Fruit fly (Drosophila melanogaster): ENCODE data around the gene Sgs3.

The Sgs3 gene

dm6 chr3L:11540330-11540702 is 28.3 kb downstream of the Sgs3 start (continued):
- no peak for TF ChIP-seq tx (GFP tag; optimal IDR thresholded peaks at IDR 0.05)
- TF ChIP-seq CG5953 (GFP tag; IDR thresholded peaks at IDR 0.05), result no peak
- no peak for TF ChIP-seq hkb (optimal IDR thresholded peaks at IDR 0.05)
- no peak for TF ChIP-seq hkb (GFP tag; IDR thresholded peaks at IDR 0.05)
- no peak for TF ChIP-seq pb (GFP tag; optimal IDR thresholded peaks at IDR 0.05)
- TF ChIP-seq tio (GFP tag; optimal IDR thresholded peaks at IDR 0.05), result no peak
- no peak for TF ChIP-seq dpn (GFP tag; optimal IDR thresholded peaks at IDR 0.05)
- no peak for TF ChIP-seq CG18476 (GFP tag; optimal IDR thresholded peaks at IDR 0.05)
- TF ChIP-seq zfh1 (GFP tag; IDR thresholded peaks at IDR 0.05), result no peak
- no peak for TF ChIP-seq grn (GFP tag; optimal IDR thresholded peaks at IDR 0.05)
- peak; percentile 42 for TF ChIP-seq CG6813 (GFP tag; optimal IDR thresholded peaks at IDR 0.05)
- TF ChIP-seq Chrac-16 (GFP tag; optimal IDR thresholded peaks at IDR 0.05), result no peak
- TF ChIP-seq lbe (GFP tag; optimal IDR thresholded peaks at IDR 0.05), result no peak
- TF ChIP-seq slp2 (GFP tag; optimal IDR thresholded peaks at IDR 0.05), result no peak
- no peak for TF ChIP-seq CG2120 (GFP tag; optimal IDR thresholded peaks at IDR 0.05)
- no peak for TF ChIP-seq rib (GFP tag; IDR thresholded peaks at IDR 0.05)
- no peak for TF ChIP-seq Antp (GFP tag; optimal IDR thresholded peaks at IDR 0.05)
- TF ChIP-seq ssp (GFP tag; IDR thresholded peaks at IDR 0.05), result no peak
- TF ChIP-seq CG1792 (GFP tag; optimal IDR thresholded peaks at IDR 0.05), result no peak
- no peak for TF ChIP-seq CG10366 (GFP tag; IDR thresholded peaks at IDR 0.05)
- TF ChIP-seq sens (GFP tag), result peak; percentile 24
- no peak for TF ChIP-seq Camta (GFP tag; optimal IDR thresholded peaks at IDR 0.05)
- no peak for TF ChIP-seq trem (tag; optimal IDR thresholded peaks at IDR 0.05)
- no peak for TF ChIP-seq ato (GFP tag; IDR thresholded peaks at IDR 0.05; ENCODE audit: partially characterized antibody)
- TF ChIP-seq ERR (GFP tag; optimal IDR thresholded peaks at IDR 0.05), result no peak
- TF ChIP-seq Lpt (GFP tag; optimal IDR thresholded peaks at IDR 0.05), result no peak
- TF ChIP-seq CG9215 (GFP tag; IDR thresholded peaks at IDR 0.05), result no peak
- TF ChIP-seq ewg (GFP tag; optimal IDR thresholded peaks at IDR 0.05), result no peak
- TF ChIP-seq tin (GFP tag; optimal IDR thresholded peaks at IDR 0.05), result no peak
- no peak for TF ChIP-seq sr (GFP tag; IDR thresholded peaks at IDR 0.05)
- TF ChIP-seq CG31388 (GFP tag; optimal IDR thresholded peaks at IDR 0.05), result no peak
- TF ChIP-seq croc (GFP tag; conservative IDR thresholded peaks at IDR 0.05), result no peak
- TF ChIP-seq E2f1 (GFP tag; IDR thresholded peaks at IDR 0.05), result no peak
- peak; percentile 5 for TF ChIP-seq CG10654 (GFP tag; optimal IDR thresholded peaks at IDR 0.05)
- peak; percentile 8 for TF ChIP-seq CHES-1-like (GFP tag; optimal IDR thresholded peaks at IDR 0.05)
- no peak for TF ChIP-seq Dip3 (GFP tag; optimal IDR thresholded peaks at IDR 0.05)
- no peak for TF ChIP-seq CG3163 (GFP tag; optimal IDR thresholded peaks at IDR 0.05)
- TF ChIP-seq slbo (GFP tag; IDR thresholded peaks at IDR 0.05), result no peak
- no peak for TF ChIP-seq Drgx (GFP tag; IDR thresholded peaks at IDR 0.05)
- peak; percentile 58 for TF ChIP-seq odd (GFP tag; optimal IDR thresholded peaks at IDR 0.05)
- no peak for TF ChIP-seq Atf-2 (GFP tag; optimal IDR thresholded peaks at IDR 0.05)
- TF ChIP-seq Kr (GFP tag; optimal IDR thresholded peaks at IDR 0.05), result no peak
- TF ChIP-seq maf-S (GFP tag; optimal IDR thresholded peaks at IDR 0.05), result no peak
- no peak for TF ChIP-seq CG12391 (tag; optimal IDR thresholded peaks at IDR 0.05)
- no peak for TF ChIP-seq NFAT (GFP tag; IDR thresholded peaks at IDR 0.05)
- no peak for TF ChIP-seq cato (GFP tag; optimal IDR thresholded peaks at IDR 0.05; ENCODE audit: borderline replicate concordance)
- TF ChIP-seq dmrt11E (tag; optimal IDR thresholded peaks at IDR 0.05), result peak; percentile 40
- peak; percentile 13 for TF ChIP-seq btn (GFP tag; optimal IDR thresholded peaks at IDR 0.05)
- no peak for TF ChIP-seq CG3726 (GFP tag; IDR thresholded peaks at IDR 0.05)
- 0 out of 2 replicates have a peak, but pooled peaks have one; percentile 38 for TF ChIP-seq ara (GFP tag; IDR thresholded peaks at IDR 0.05)
- no peak for TF ChIP-seq slou (GFP tag; optimal IDR thresholded peaks at IDR 0.05)
- TF ChIP-seq CG13624 (GFP tag; optimal IDR thresholded peaks at IDR 0.05), result no peak
- TF ChIP-seq sim (GFP tag; IDR thresholded peaks at IDR 0.05), result no peak
- no peak for TF ChIP-seq CG13775 (GFP tag; optimal IDR thresholded peaks at IDR 0.05)
- no peak for TF ChIP-seq CG9932 (GFP tag; IDR thresholded peaks at IDR 0.05)

Data from whole organism, embryonic.